Fruit fly (Drosophila melanogaster): ENCODE data around the gene CG6000.

CG6000 gene

DNA sequence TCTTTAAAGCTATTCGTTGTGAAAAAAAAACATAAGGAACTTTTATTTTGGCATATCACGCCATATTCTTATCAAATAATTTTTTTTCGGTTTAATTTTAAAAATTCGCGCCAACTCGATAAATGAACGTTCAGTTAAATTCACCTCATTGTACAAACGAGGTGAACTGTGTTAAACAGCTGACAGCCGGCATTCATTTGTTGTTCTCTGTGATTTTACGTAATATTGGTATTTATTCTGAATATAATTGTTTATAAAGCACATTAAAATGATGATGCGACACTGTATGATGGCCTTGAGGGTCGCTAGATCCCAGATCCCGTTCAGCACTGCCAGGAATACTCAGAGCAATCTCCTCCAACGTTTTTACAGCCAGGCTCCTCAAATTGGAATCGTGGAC, at the start of gene CG6000:
Gene CG6000 (plus strand): TSS at position 165 of the 400 bp plus-strand sequence.
- TF ChIP-seq Dll (optimal IDR thresholded peaks at IDR 0.05) = no peak
- TF ChIP-seq pan (optimal IDR thresholded peaks at IDR 0.05) = no peak
- TF ChIP-seq usp (GFP tag; optimal IDR thresholded peaks at IDR 0.05) = no peak
- no peak for TF ChIP-seq psq (optimal IDR thresholded peaks at IDR 0.05)
- TF ChIP-seq CG8478 (optimal IDR thresholded peaks at IDR 0.05) = no peak
- no peak for TF ChIP-seq EcR (GFP tag; optimal IDR thresholded peaks at IDR 0.05)

DNA sequence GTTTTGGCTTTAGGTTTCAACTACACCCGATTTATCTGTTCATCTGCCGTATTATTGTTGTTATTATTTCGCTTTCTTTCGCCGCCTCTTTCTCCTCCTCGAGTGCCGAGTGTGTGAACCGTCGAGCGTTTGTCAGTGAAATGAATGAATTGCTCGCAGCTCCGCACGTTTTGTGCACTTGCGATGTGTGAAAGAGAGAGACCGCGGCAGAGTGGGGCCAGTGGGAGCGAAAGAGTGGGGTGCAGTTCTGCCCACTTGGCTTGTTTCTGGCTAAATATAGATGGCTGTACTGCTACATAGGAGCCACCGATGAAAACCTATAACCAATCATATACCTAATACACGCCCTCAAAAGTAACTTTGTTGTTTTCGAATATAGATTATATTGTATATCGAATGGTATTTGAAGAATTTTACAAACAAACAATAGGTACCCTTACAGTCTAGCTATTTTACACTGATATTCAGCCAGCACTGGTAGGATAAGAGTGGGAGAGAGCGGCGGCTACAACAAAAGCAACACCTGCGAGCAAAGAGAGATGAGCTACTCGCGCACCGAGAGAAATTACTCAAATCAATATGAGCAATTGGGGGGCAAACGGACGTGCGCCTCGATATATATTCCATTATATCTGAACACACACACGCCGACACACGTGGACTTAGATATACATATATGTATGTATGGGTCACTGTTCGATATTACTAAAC, 47.6 kb upstream of the CG6000 start:
- TF ChIP-seq Dll (optimal IDR thresholded peaks at IDR 0.05) (no peak), CG8478 (optimal IDR thresholded peaks at IDR 0.05) (no peak), usp (GFP tag; optimal IDR thresholded peaks at IDR 0.05) (no peak), pan (optimal IDR thresholded peaks at IDR 0.05) (no peak), EcR (GFP tag; optimal IDR thresholded peaks at IDR 0.05) (no peak), psq (optimal IDR thresholded peaks at IDR 0.05) (no peak)

DNA sequence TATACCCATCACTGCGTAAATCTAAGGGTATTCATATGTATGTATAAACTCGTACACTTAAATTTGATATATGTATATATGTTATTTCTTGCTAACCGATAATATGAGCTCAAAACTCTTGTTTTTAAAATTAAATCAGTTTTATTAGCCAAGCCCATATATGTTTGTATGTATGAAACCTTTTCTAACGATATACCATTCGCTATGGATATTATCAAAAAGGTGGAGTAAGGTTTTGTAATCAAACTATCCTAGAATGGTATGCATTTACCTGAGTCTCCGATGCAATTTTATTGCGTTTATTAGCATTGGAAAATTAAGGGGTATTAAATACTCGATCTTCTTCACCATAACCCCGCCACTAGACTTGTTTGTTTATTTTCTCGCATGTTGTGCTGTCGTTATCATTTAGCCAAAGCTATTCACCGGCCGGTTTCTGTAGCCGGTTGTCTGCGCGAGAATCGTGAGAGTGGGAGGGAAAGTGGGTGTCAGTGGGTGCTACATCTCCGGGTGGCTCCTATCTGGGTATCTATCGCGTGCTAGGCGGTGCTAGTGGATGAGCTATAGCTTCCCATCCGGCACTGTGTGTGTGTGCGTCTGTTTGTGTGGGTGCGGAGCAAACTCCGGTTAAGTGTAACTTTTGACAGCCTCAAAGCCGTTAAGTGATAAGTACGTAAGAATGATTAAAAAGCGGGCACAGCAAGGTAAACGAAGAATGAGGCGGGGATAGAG, 46.2 kb upstream of the CG6000 start:
- TF ChIP-seq pan (optimal IDR thresholded peaks at IDR 0.05) (no peak), Dll (optimal IDR thresholded peaks at IDR 0.05) (no peak), CG8478 (optimal IDR thresholded peaks at IDR 0.05) (no peak), usp (GFP tag; optimal IDR thresholded peaks at IDR 0.05) (no peak), psq (optimal IDR thresholded peaks at IDR 0.05) (no peak), EcR (GFP tag; optimal IDR thresholded peaks at IDR 0.05) (no peak)

DNA sequence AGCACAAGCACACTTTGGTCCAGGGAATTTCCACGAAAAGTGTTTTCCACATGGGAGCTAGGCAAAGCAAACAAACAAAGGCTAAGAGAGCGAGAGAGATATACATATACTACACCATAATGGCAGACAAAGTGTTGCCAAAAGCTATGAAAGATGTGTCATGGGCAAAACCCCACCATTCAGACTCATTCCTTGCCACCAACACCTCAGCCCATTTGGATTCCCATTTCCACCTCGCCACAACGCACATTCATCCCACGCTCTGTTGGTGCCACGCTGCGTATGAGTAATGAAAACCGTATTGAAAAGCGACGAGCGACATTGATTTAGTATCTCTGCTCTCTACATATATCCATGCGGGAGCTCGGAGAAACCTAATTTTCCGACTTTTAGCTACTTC, 45.3 kb upstream of the CG6000 start:
- TF ChIP-seq EcR (GFP tag; optimal IDR thresholded peaks at IDR 0.05) (no peak), psq (optimal IDR thresholded peaks at IDR 0.05) (no peak), Dll (optimal IDR thresholded peaks at IDR 0.05) (no peak), usp (GFP tag; optimal IDR thresholded peaks at IDR 0.05) (no peak), pan (optimal IDR thresholded peaks at IDR 0.05) (no peak), CG8478 (optimal IDR thresholded peaks at IDR 0.05) (no peak)

DNA sequence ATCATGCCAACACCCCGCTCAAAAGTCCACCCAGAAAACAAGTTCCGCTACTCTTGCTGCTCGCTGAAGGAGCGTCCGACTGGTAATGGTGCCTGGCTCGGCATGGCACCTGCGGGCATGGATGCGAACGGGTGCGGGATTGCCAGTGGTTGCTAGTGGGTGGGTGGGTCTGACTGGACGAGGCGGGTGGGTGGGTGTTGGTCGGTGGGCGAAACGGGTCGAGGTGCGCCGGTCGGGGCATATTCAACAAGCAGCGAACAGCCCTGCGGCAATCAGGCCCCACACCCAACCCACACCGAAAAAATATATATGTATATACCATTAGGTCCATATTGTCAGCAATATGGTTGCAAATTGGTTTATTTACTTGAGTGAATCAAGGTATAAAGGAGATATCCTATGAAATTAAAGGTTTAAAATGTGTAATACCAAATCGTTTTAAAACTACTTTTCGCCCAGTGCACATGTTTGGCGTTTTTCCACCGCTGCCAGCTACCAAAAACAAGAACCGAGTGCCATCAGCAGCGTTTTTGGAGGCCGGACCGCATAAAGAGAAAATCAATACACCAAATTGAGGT, 43.5 kb upstream of the CG6000 start:
- TF ChIP-seq Dll (optimal IDR thresholded peaks at IDR 0.05) (no peak), usp (GFP tag; optimal IDR thresholded peaks at IDR 0.05) (no peak), CG8478 (optimal IDR thresholded peaks at IDR 0.05) (no peak), psq (optimal IDR thresholded peaks at IDR 0.05) (no peak), pan (optimal IDR thresholded peaks at IDR 0.05) (no peak), EcR (GFP tag; optimal IDR thresholded peaks at IDR 0.05) (no peak)

DNA sequence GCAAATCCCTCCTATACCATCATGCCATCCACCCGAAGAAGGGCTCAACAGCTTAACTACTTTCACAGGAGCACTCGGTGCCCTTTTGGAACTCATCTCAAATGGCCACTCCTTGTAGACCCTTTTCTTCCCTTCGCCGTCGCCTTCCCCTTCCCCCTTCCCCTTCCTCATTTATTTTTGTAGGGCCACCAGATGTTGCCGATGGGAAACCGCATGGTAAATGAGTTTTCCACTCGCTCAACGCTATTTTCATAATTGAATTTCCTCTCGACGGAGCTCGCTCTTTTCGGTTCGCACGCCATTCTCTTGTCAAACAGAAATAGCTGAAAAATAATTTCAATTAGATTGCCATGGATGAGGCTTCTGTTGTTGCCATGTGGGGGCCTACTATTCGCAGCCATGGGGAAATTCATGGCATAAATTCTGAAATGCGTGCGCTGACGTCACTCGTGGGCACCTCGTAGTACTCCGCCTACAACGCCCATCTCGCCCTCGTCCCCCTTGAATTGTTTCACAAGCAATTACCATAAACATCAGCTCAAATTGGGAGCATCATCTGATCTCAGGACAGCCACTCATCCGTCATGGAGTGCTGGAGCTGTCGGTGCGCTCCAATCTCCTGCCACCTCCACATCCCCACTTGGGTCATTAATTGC, 42.0 kb upstream of the CG6000 start:
- TF ChIP-seq pan (optimal IDR thresholded peaks at IDR 0.05) (no peak), EcR (GFP tag; optimal IDR thresholded peaks at IDR 0.05) (no peak), CG8478 (optimal IDR thresholded peaks at IDR 0.05) (no peak), usp (GFP tag; optimal IDR thresholded peaks at IDR 0.05) (no peak), psq (optimal IDR thresholded peaks at IDR 0.05) (no peak), Dll (optimal IDR thresholded peaks at IDR 0.05) (no peak)

DNA sequence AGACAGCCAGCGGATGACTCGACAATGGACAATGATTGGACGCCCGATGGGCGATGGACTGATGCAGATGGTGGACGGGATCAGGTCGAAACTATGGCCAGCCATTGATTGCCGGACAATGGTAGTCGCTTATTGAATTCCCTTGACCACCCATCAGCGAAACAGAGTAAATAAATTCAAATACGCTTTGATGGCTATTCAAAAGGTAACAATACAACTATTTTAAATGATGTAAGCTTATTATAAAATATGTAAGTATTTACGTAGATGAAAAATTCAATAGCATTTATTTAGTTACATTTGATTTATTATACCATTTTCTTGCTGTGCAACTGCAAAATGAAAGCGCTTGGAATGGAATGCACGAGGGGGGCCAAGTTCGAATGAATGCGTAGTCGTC, 39.6 kb upstream of the CG6000 start:
- TF ChIP-seq CG8478 (optimal IDR thresholded peaks at IDR 0.05) (no peak), Dll (optimal IDR thresholded peaks at IDR 0.05) (no peak), usp (GFP tag; optimal IDR thresholded peaks at IDR 0.05) (no peak), EcR (GFP tag; optimal IDR thresholded peaks at IDR 0.05) (no peak), psq (optimal IDR thresholded peaks at IDR 0.05) (no peak), pan (optimal IDR thresholded peaks at IDR 0.05) (no peak)

DNA sequence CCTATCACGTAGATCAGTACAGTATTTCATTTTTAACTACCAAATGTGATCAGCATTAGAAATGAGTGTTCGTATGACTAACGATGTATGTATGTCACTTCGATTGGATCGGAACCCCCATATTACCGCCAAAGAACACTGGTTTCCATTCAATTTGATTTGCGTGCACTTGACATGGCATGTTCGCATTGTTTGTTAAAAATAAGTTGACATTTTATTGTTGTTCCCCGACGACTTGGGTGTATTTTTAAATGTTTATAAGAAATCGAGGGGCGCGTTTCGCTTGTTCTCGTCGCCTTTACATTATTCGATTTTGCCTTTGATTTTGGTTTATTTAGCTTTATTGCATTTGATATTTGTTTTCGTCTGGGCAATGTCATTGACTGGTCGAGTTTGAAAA, 38.7 kb upstream of the CG6000 start:
- TF ChIP-seq pan (optimal IDR thresholded peaks at IDR 0.05) (no peak), CG8478 (optimal IDR thresholded peaks at IDR 0.05) (no peak), Dll (optimal IDR thresholded peaks at IDR 0.05) (no peak), usp (GFP tag; optimal IDR thresholded peaks at IDR 0.05) (no peak), EcR (GFP tag; optimal IDR thresholded peaks at IDR 0.05) (no peak), psq (optimal IDR thresholded peaks at IDR 0.05) (no peak)

DNA sequence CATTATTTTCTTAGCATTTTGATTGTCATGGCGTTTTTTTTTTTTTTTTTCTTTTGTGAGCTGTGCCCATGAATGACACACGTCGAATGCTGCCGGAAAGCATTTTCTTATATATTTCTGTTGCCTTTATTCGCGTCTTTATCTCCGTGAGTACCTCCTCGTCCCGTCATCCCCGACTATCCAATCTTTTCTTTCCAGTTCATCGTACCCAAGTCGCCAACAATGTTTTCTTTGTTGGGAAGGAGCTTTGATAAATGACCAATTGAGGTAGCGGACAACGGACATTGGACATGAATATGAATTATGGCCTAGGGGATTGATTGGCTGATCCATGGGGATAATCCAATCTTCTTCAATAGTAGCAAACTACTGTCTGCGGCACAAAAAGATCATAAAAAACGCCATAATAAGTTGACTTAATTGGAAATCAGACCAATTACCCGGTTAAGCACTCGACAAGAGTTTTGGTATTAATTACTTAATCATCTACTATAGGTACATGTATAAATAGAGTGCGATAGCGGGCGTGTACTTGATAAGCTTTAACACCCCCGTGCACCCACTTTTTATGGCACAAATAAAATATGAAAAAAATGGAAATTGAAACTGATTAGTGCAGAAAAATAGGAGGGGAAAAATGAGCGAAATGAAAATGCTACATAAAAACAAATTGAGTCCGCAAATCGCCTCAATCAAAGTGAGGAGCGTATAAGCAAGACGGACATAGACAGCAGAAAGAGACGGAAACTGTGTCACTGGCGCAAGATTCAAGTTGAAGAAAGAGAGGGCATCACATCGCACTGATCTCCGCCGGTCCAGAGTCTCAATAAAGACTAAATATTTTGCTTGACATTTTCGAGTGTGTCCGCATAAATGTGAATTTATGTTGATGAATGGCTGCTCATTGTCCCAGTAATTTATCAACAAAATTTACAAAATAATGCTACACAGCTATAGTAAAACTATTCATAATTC, 38.0 kb upstream of the CG6000 start:
- TF ChIP-seq CG8478 (optimal IDR thresholded peaks at IDR 0.05) (no peak), EcR (GFP tag; optimal IDR thresholded peaks at IDR 0.05) (peak in 1 of 2 experiments; percentile 55)

DNA sequence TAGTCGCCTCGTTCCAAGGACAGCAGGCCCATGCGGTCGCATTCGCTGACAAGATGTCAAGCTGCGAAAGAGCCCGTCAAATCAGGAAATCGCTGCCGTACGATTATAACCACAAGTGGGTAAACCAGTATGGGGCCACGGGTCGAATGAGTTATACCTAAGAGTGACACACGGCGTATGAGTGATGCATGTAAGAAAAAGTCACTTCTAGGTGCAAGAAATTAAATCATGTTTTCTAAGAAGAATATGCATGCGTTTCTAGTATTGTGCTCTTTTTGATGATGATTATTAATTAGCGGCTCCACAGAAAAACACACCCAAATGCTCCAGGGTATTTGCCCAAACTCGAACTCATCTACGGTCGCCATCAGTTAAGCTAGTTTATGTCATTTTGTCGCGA, 36.5 kb upstream of the CG6000 start:
- no peak for TF ChIP-seq pan (optimal IDR thresholded peaks at IDR 0.05)
- no peak for TF ChIP-seq usp (GFP tag; optimal IDR thresholded peaks at IDR 0.05)
- no peak for TF ChIP-seq EcR (GFP tag; optimal IDR thresholded peaks at IDR 0.05)
- no peak for TF ChIP-seq psq (optimal IDR thresholded peaks at IDR 0.05)
- no peak for TF ChIP-seq Dll (optimal IDR thresholded peaks at IDR 0.05)
- no peak for TF ChIP-seq CG8478 (optimal IDR thresholded peaks at IDR 0.05)

DNA sequence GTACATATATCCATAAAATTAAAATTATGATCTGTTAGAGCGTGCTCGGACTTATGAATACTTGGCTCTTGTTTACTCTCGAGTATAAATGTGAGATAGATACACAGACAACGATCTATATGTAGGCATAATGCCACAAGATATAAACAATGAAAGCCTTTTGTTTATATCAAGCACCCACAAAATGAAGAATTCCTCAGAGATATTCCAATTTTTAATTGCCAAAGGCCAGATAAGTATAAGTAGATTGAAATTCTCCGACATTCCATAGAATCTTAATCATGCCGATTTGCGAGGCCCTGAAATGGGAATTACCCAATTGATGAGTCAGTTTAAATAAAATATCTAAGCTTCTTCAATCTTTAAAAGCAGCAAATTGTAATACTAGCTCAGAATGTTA, 32.3 kb upstream of the CG6000 start:
- TF ChIP-seq pan (optimal IDR thresholded peaks at IDR 0.05) (no peak), psq (optimal IDR thresholded peaks at IDR 0.05) (no peak), usp (GFP tag; optimal IDR thresholded peaks at IDR 0.05) (no peak), Dll (optimal IDR thresholded peaks at IDR 0.05) (no peak), EcR (GFP tag; optimal IDR thresholded peaks at IDR 0.05) (no peak), CG8478 (optimal IDR thresholded peaks at IDR 0.05) (no peak)
